Fruit fly (Drosophila melanogaster) whole organism, wandering third instar larva: Measurements from ENCODE around the gene CG8206.

Source experiments
- Abd-B ChIP-seq: fragments of >200 bp; optimal IDR thresholded peaks from 2 replicates; lab custom pipeline; 2017; ENCODE audit warnings: missing biosample characterization, missing genetic modification characterization
- CG32264 ChIP-seq: fragments of 200-800 bp; sonication (Bioruptor generic); optimal IDR thresholded peaks from 2 replicates; lab custom pipeline; 2016; ENCODE audit warnings: missing biosample characterization, missing genetic modification characterization
- CG9705 ChIP-seq: fragments of 200-800 bp; sonication (Bioruptor generic); optimal IDR thresholded peaks from 2 replicates; lab custom pipeline; 2018; ENCODE audit warnings: missing biosample characterization, mild to moderate bottlenecking, missing genetic modification characterization
- CrebA ChIP-seq: fragments of 200-800 bp; sonication (Bioruptor generic); optimal IDR thresholded peaks from 2 replicates; lab custom pipeline; 2016; ENCODE audit warnings: missing biosample characterization, mild to moderate bottlenecking, missing genetic modification characterization, borderline replicate concordance
- Dfd ChIP-seq: fragments of >200 bp; optimal IDR thresholded peaks from 2 replicates; lab custom pipeline; 2017; ENCODE audit warnings: missing biosample characterization, missing genetic modification characterization
- Dif ChIP-seq: fragments of 200-275, 200-300 bp; sonication (Bioruptor generic); optimal IDR thresholded peaks from 2 replicates; lab custom pipeline; 2018; ENCODE audit warnings: missing biosample characterization, missing genetic modification characterization; ENCODE audit not compliant: partially characterized antibody
- GATAd ChIP-seq: sonication (Bioruptor generic); optimal IDR thresholded peaks from 2 replicates; lab custom pipeline; 2016; ENCODE audit warnings: missing biosample characterization, missing genetic modification characterization
- Hr78 ChIP-seq: fragments of >200 bp; optimal IDR thresholded peaks from 2 replicates; lab custom pipeline; 2017; ENCODE audit warnings: missing biosample characterization, missing genetic modification characterization
- Hr83 ChIP-seq: fragments of 200-300 bp; sonication (Bioruptor generic); optimal IDR thresholded peaks from 2 replicates; lab custom pipeline; 2016; ENCODE audit warnings: missing biosample characterization, mild to moderate bottlenecking, missing genetic modification characterization, moderate library complexity; ENCODE audit not compliant: poor library complexity, severe bottlenecking
- Jra ChIP-seq: sonication (Bioruptor generic); optimal IDR thresholded peaks from 2 replicates; lab custom pipeline; 2016; ENCODE audit warnings: missing biosample characterization, missing genetic modification characterization
- Mio ChIP-seq: sonication (Bioruptor generic); optimal IDR thresholded peaks from 2 replicates; lab custom pipeline; 2016; ENCODE audit warnings: missing biosample characterization, missing genetic modification characterization
- Myc ChIP-seq: fragments of >200 bp; optimal IDR thresholded peaks from 2 replicates; lab custom pipeline; 2017
- N ChIP-seq: fragments of >200 bp; optimal IDR thresholded peaks from 2 replicates; lab custom pipeline; 2018; ENCODE audit warnings: missing biosample characterization, missing external identifiers, missing genetic modification characterization
- OdsH ChIP-seq: fragments of 200-800 bp; sonication (Bioruptor generic); optimal IDR thresholded peaks from 2 replicates; lab custom pipeline; 2016; ENCODE audit warnings: missing biosample characterization, mild to moderate bottlenecking, missing genetic modification characterization
- Rel ChIP-seq, 2 experiments: fragments of 200-800 bp; sonication (Bioruptor generic) in 1 of 2; optimal IDR thresholded peaks; 2 replicates in 1 of 2; 3 replicates in 1 of 2; lab custom pipeline; 2016 to 2019; ENCODE audit warnings: mild to moderate bottlenecking in 2 of 2, missing biosample characterization in 2 of 2, missing genetic modification characterization in 2 of 2, moderate library complexity in 1 of 2
- Sp1 ChIP-seq: fragments of 200-800 bp; sonication (Bioruptor generic); optimal IDR thresholded peaks from 3 replicates; lab custom pipeline; 2019; ENCODE audit warnings: missing biosample characterization, mild to moderate bottlenecking, missing genetic modification characterization, moderate library complexity
- Vsx2 ChIP-seq: fragments of 200-300, 225-300 bp; sonication (Bioruptor generic); optimal IDR thresholded peaks from 2 replicates; lab custom pipeline; 2018; ENCODE audit warnings: missing biosample characterization, missing genetic modification characterization; ENCODE audit not compliant: partially characterized antibody
- br ChIP-seq: fragments of 200-800 bp; sonication (Bioruptor generic); optimal IDR thresholded peaks from 2 replicates; lab custom pipeline; 2016; ENCODE audit warnings: missing biosample characterization, missing genetic modification characterization
- brk ChIP-seq: fragments of 200-800 bp; sonication (Bioruptor generic); optimal IDR thresholded peaks from 2 replicates; lab custom pipeline; 2016; ENCODE audit warnings: missing biosample characterization, mild to moderate bottlenecking, missing genetic modification characterization
- dl ChIP-seq, 2 experiments: fragments of 175-275, 200-275 bp in 1 of 2; fragments of 200-275 bp in 1 of 2; sonication (Bioruptor generic); optimal IDR thresholded peaks; lab custom pipeline; 2018; ENCODE audit warnings: mild to moderate bottlenecking in 2 of 2, missing biosample characterization in 2 of 2, missing genetic modification characterization in 2 of 2, moderate library complexity in 2 of 2; ENCODE audit not compliant: partially characterized antibody in 2 of 2, insufficient read depth in 1 of 2
- dmrt93B ChIP-seq: fragments of 200-800 bp; sonication (Bioruptor generic); optimal IDR thresholded peaks from 2 replicates; lab custom pipeline; 2018; ENCODE audit warnings: missing biosample characterization, mild to moderate bottlenecking, missing genetic modification characterization
- dsf ChIP-seq: sonication (Bioruptor generic); optimal IDR thresholded peaks from 2 replicates; lab custom pipeline; 2016; ENCODE audit warnings: missing biosample characterization, missing genetic modification characterization, borderline replicate concordance
- ey ChIP-seq: fragments of 200-800 bp; sonication (Bioruptor generic); optimal IDR thresholded peaks from 2 replicates; lab custom pipeline; 2016; ENCODE audit warnings: missing biosample characterization, missing genetic modification characterization
- foxo ChIP-seq, 2 experiments: fragments of 200-800 bp; sonication (Bioruptor generic); optimal IDR thresholded peaks; 2 replicates in 1 of 2; 3 replicates in 1 of 2; lab custom pipeline; 2016 to 2017; ENCODE audit warnings: missing biosample characterization in 2 of 2, missing genetic modification characterization in 2 of 2
- fru ChIP-seq: fragments of 200-800 bp; sonication (Bioruptor generic); optimal IDR thresholded peaks from 3 replicates; lab custom pipeline; 2016; ENCODE audit warnings: missing biosample characterization, mild to moderate bottlenecking, missing genetic modification characterization
- h ChIP-seq: fragments of 200-800 bp; sonication (Bioruptor generic); optimal IDR thresholded peaks from 3 replicates; lab custom pipeline; 2016; ENCODE audit warnings: missing biosample characterization, mild to moderate bottlenecking, missing genetic modification characterization
- jim ChIP-seq: fragments of 175-275, 200-325 bp; sonication (Bioruptor generic); optimal IDR thresholded peaks from 2 replicates; lab custom pipeline; 2016; ENCODE audit warnings: missing biosample characterization, mild to moderate bottlenecking, missing genetic modification characterization
- pan ChIP-seq: fragments of >200 bp; optimal IDR thresholded peaks from 2 replicates; lab custom pipeline; 2017
- rgr ChIP-seq: fragments of 200-800 bp; sonication (Bioruptor generic); optimal IDR thresholded peaks from 3 replicates; lab custom pipeline; 2016; ENCODE audit warnings: missing biosample characterization, mild to moderate bottlenecking, missing genetic modification characterization
- sage ChIP-seq: fragments of 200-800 bp; sonication (Bioruptor generic); optimal IDR thresholded peaks from 2 replicates; lab custom pipeline; 2016; ENCODE audit warnings: missing biosample characterization, mild to moderate bottlenecking, missing genetic modification characterization
- sv ChIP-seq: fragments of 200-800 bp; sonication (Bioruptor generic); optimal IDR thresholded peaks from 3 replicates; lab custom pipeline; 2016; ENCODE audit warnings: missing biosample characterization, missing genetic modification characterization
- tai ChIP-seq: sonication (Bioruptor generic); optimal IDR thresholded peaks from 2 replicates; lab custom pipeline; 2016; ENCODE audit warnings: missing biosample characterization, missing genetic modification characterization
- usp ChIP-seq: fragments of >200 bp; optimal IDR thresholded peaks from 2 replicates; lab custom pipeline; 2017; ENCODE audit warnings: missing biosample characterization, missing genetic modification characterization
- woc ChIP-seq: sonication (Bioruptor generic); optimal IDR thresholded peaks from 2 replicates; lab custom pipeline; 2016; ENCODE audit warnings: missing biosample characterization, mild to moderate bottlenecking, missing genetic modification characterization

The CG8206 gene

dm6 chrX:15769457-15769856 lies 30.4 kb downstream of the CG8206 start, which contains the start of gene CG33172:
Gene CG33172 (plus strand): TSS chrX:15769664.
- TF ChIP-seq foxo (GFP tag; optimal IDR thresholded peaks at IDR 0.05; lab: Kevin White, UChicago) (no peak), br (GFP tag; lab: Kevin White, UChicago) (no peak), usp (GFP tag; lab: Kevin White, UChicago) (no peak), Vsx2 (GFP tag; lab: Kevin White, UChicago) (no peak), jim (GFP tag; lab: Kevin White, UChicago) (no peak), dmrt93B (GFP tag; lab: Kevin White, UChicago) (no peak), sage (GFP tag; lab: Kevin White, UChicago) (no peak), Hr83 (GFP tag; lab: Kevin White, UChicago) (no peak)

DNA sequence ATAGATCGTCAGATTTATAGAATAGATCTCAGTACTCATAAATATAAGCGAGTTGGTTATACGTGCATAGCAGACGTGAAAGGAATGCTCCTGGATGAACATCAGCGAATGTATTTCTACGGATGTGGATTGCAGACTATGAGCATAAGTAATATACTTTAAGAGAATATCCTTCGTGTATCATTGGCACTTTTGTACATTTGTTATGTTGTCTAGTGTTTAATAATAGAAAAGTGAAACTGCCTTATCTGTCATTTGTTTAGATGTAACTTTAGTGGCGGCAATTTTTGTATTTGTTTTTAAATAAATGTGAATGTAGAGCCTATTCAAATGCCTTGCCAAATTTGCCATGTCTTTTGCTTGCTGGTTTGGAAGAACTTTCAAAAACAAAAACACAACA lies 33.6 kb downstream of the CG8206 start, which contains the start of gene CG43672:
TSS of gene CG43672 (plus strand) at position 301 of the 400 bp plus-strand sequence.
- TF ChIP-seq Dif: no peak
- TF ChIP-seq CG9705 (GFP tag; lab: Kevin White, UChicago): no peak
- no peak for TF ChIP-seq Vsx2 (GFP tag; lab: Kevin White, UChicago)
- no peak for TF ChIP-seq sage (GFP tag; lab: Kevin White, UChicago)
- no peak for TF ChIP-seq fru
- no peak for TF ChIP-seq brk
- TF ChIP-seq tai (GFP tag; lab: Kevin White, UChicago): no peak
- TF ChIP-seq jim (GFP tag; lab: Kevin White, UChicago): no peak
- TF ChIP-seq br (GFP tag; lab: Kevin White, UChicago): no peak
- TF ChIP-seq Rel (GFP tag; optimal IDR thresholded peaks at IDR 0.05; lab: Kevin White, UChicago): no peak
- no peak for TF ChIP-seq Rel (tag; optimal IDR thresholded peaks at IDR 0.05; lab: Kevin White, UChicago)
- no peak for TF ChIP-seq GATAd
- no peak for TF ChIP-seq h (GFP tag; lab: Kevin White, UChicago)
- TF ChIP-seq, all 38 proteins: peak for 0

DNA sequence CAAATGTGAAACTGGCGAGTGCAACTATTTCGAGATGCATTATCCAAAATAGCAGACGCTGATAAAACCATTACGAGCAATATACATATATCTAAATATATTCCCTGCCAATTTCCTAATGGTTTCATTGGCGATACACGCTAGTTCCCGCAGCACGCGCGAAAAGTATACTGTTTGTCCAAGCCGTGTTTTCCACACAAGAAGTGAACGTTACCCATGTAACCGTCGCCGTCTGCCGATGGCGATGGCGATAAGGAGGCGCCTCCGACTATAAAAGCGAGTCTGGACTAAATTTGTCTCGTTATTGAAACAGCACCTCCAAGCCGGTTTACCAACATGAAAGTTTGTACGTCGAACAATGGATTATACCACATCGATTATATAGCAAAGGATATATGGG lies 39.8 kb downstream of the CG8206 start, which contains the start of gene CG43673:
TSS of gene CG43673 (plus strand) at position 301 of the 400 bp plus-strand sequence.
- TF ChIP-seq ey (GFP tag; lab: Kevin White, UChicago) (no peak), Sp1 (GFP tag; lab: Kevin White, UChicago) (no peak), Hr78 (GFP tag; lab: Kevin White, UChicago) (no peak), Jra (GFP tag; lab: Kevin White, UChicago) (no peak), br (GFP tag; lab: Kevin White, UChicago) (no peak), Dfd (GFP tag; lab: Kevin White, UChicago) (no peak), OdsH (no peak), Vsx2 (GFP tag; lab: Kevin White, UChicago) (no peak), sv (GFP tag; lab: Kevin White, UChicago) (no peak), tai (GFP tag; lab: Kevin White, UChicago) (no peak), rgr (GFP tag; lab: Kevin White, UChicago) (no peak), sage (GFP tag; lab: Kevin White, UChicago) (no peak), Abd-B (no peak), CrebA (GFP tag; lab: Kevin White, UChicago) (no peak), foxo (GFP tag; optimal IDR thresholded peaks at IDR 0.05; lab: Kevin White, UChicago) (no peak), dsf (GFP tag; lab: Kevin White, UChicago) (no peak), woc (GFP tag; lab: Kevin White, UChicago) (no peak), dmrt93B (GFP tag; lab: Kevin White, UChicago) (no peak), fru (no peak), pan (lab: Kevin White, UChicago) (no peak)

dm6 chrX:15783610-15784009 lies 44.6 kb downstream of the CG8206 start, which contains the start of gene Efhc1.1:
Gene Efhc1.1 (minus strand): TSS chrX:15783710.
- TF ChIP-seq rgr (GFP tag; lab: Kevin White, UChicago): no peak
- no peak for TF ChIP-seq Myc (lab: Kevin White, UChicago)
- TF ChIP-seq woc (GFP tag; lab: Kevin White, UChicago): no peak
- TF ChIP-seq CG32264 (GFP tag; lab: Kevin White, UChicago): no peak
- TF ChIP-seq CrebA (GFP tag; lab: Kevin White, UChicago): no peak
- TF ChIP-seq h (GFP tag; lab: Kevin White, UChicago): no peak
- TF ChIP-seq dl (GFP tag; optimal IDR thresholded peaks at IDR 0.05; lab: Kevin White, UChicago; ENCODE audit: insufficient read depth in 1 of 2, partially characterized antibody in 2 of 2): no peak
- TF ChIP-seq Dif: no peak
- TF ChIP-seq N (GFP tag; lab: Kevin White, UChicago): no peak
- TF ChIP-seq Abd-B: no peak
- no peak for TF ChIP-seq Vsx2 (GFP tag; lab: Kevin White, UChicago)
- no peak for TF ChIP-seq foxo (GFP tag; optimal IDR thresholded peaks at IDR 0.05; lab: Kevin White, UChicago)
- no peak for TF ChIP-seq br (GFP tag; lab: Kevin White, UChicago)
- TF ChIP-seq Mio (GFP tag; lab: Kevin White, UChicago): no peak
- TF ChIP-seq Dfd (GFP tag; lab: Kevin White, UChicago): no peak
- TF ChIP-seq Sp1 (GFP tag; lab: Kevin White, UChicago): no peak
- TF ChIP-seq sv (GFP tag; lab: Kevin White, UChicago): no peak
- no peak for TF ChIP-seq CG9705 (GFP tag; lab: Kevin White, UChicago)
- no peak for TF ChIP-seq Jra (GFP tag; lab: Kevin White, UChicago)
